Fruit fly (Drosophila melanogaster) whole organism, adult: Measurements from ENCODE around the gene CG5281.
A peak's percentile ranks its signal among the peaks of the same experiment; 100 is the strongest.

Source experiments
- CG14711 ChIP-seq: fragments of 200-800 bp; sonication (Bioruptor generic); optimal IDR thresholded peaks from 2 replicates; lab custom pipeline; 2018; ENCODE audit warnings: missing biosample characterization, mild to moderate bottlenecking, missing genetic modification characterization, moderate library complexity
- CG1620 ChIP-seq: fragments of 200-800 bp; sonication (Bioruptor generic); optimal IDR thresholded peaks from 2 replicates; lab custom pipeline; 2016; ENCODE audit warnings: missing biosample characterization, missing genetic modification characterization
- Crg-1 ChIP-seq: fragments of 200-800 bp; sonication (Bioruptor generic); optimal IDR thresholded peaks from 2 replicates; lab custom pipeline; 2016; ENCODE audit warnings: missing biosample characterization, missing genetic modification characterization
- Mnt ChIP-seq: fragments of 200-800 bp; sonication (Bioruptor generic); optimal IDR thresholded peaks from 2 replicates; lab custom pipeline; 2016; ENCODE audit warnings: missing biosample characterization, mild to moderate bottlenecking, missing genetic modification characterization
- bab1 ChIP-seq: fragments of 200-800 bp; sonication (Bioruptor generic); optimal IDR thresholded peaks from 3 replicates; lab custom pipeline; 2019; ENCODE audit warnings: missing biosample characterization, mild to moderate bottlenecking, missing genetic modification characterization, moderate library complexity
- cnc ChIP-seq, 2 experiments: fragments of >200 bp; optimal IDR thresholded peaks; 2 replicates each; lab custom pipeline; 2017
- kay ChIP-seq: fragments of 200-800 bp; sonication (Bioruptor generic); peaks from one replicate; lab custom pipeline; 2016; ENCODE audit warnings: missing biosample characterization, missing genetic modification characterization, borderline replicate concordance
- ovo ChIP-seq: fragments of 200-800 bp; sonication (Bioruptor generic); optimal IDR thresholded peaks from 2 replicates; lab custom pipeline; 2016; ENCODE audit warnings: missing biosample characterization, missing genetic modification characterization
- pad ChIP-seq: fragments of 200-800 bp; sonication (Bioruptor generic); optimal IDR thresholded peaks from 3 replicates; lab custom pipeline; 2017; ENCODE audit warnings: missing biosample characterization, missing genetic modification characterization, mild to moderate bottlenecking, moderate library complexity, missing genetic modification reagents
- tj ChIP-seq: fragments of 200-800 bp; sonication (Bioruptor generic); optimal IDR thresholded peaks from 3 replicates; lab custom pipeline; 2017; ENCODE audit warnings: missing biosample characterization, mild to moderate bottlenecking, missing genetic modification characterization, moderate library complexity

DNA sequence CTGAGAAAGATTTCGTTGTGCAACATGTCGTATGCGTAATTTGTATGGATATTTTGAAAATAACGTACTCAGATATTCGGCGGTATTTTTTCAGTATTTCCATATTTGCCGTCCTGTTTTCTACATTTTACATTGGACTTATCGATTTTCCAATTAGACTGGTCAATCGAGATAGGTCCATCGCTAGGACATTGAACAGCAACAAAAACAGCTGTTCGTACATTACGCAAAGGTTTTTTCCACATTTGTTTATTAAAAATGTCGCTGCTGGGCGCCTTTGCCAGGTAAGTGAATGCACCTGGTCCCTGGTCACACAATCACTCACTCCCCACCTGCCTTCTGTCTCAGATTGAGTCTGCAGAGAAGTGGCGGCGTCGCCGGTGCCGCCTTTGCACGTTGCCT is 27.9 kb upstream of the CG5281 start, which contains the start of gene mRpL40:
- TF ChIP-seq tj (GFP tag; lab: Kevin White, UChicago) (no peak), cnc (optimal IDR thresholded peaks at IDR 0.05; lab: Kevin White, UChicago) (no peak), kay (GFP tag; lab: Kevin White, UChicago) (no peak), Crg-1 (no peak), CG14711 (tag; lab: Kevin White, UChicago) (no peak), Mnt (GFP tag; lab: Kevin White, UChicago) (no peak), ovo (no peak), CG1620 (GFP tag; lab: Kevin White, UChicago) (no peak), pad (GFP tag; lab: Kevin White, UChicago) (no peak), bab1 (peak; percentile 48)
